Worm (Caenorhabditis elegans): ENCODE measurements around the gene F26D2.15.

DNA sequence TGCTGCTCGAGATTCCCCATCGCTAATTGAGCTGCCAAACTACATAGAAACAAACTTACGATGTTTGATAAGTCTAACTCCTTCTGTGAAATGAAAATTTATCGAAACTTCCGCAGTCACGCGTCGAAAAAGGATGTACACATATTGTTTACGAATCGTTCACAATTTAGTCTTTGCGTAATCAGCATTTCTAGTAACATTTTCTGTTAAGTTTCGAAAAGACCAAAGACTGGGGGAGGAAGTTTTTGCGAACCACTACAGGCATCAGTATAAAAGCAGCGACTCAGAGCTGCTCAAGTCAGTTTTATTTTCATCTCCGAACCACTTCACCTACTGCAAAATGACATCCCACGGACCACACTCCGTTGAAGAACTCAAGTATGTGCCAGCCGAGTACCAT, 50.5 kb downstream of the F26D2.15 start, which contains the start of gene sqst-4:
- TF ChIP-seq elt-2 (tag; optimal IDR thresholded peaks at IDR 0.05) (no peak), zip-5 (tag; optimal IDR thresholded peaks at IDR 0.05) (no peak), pha-4 (tag; optimal IDR thresholded peaks at IDR 0.05) (no peak), ets-4 (tag; optimal IDR thresholded peaks at IDR 0.05) (no peak), lin-11 (tag; optimal IDR thresholded peaks at IDR 0.05) (no peak), fax-1 (tag; optimal IDR thresholded peaks at IDR 0.05) (no peak), tbx-2 (tag; optimal IDR thresholded peaks at IDR 0.05) (no peak), mec-3 (tag; optimal IDR thresholded peaks at IDR 0.05; ENCODE audit: borderline replicate concordance) (no peak), T23F11.4 (GFP tag; optimal IDR thresholded peaks at IDR 0.05) (no peak)

Measured in whole organism, late embryonic.